Fruit fly (Drosophila melanogaster) S2 (cell line): Measurements from ENCODE around the gene Ir20a.

Experiments
- CG8478 ChIP-seq: fragments of >200 bp; optimal IDR thresholded peaks from 2 replicates; lab custom pipeline; 2018
- CTCF ChIP-seq, 2 experiments: fragments of >200 bp; optimal IDR thresholded peaks; 2 replicates each; lab custom pipeline; 2018

Gene Ir20a

dm6 chrX:21478845-21479244 lies at the start of gene Ir20a:
Gene Ir20a, minus strand, starts transcription at chrX:21478945.
- no peak for TF ChIP-seq CG8478 (lab: Kevin White, UChicago)
- no peak for TF ChIP-seq CTCF (optimal IDR thresholded peaks at IDR 0.05; lab: Kevin White, UChicago)

dm6 chrX:21520002-21520401 lies 41.3 kb upstream of the Ir20a start:
- no peak for TF ChIP-seq CG8478 (lab: Kevin White, UChicago)
- no peak for TF ChIP-seq CTCF (optimal IDR thresholded peaks at IDR 0.05; lab: Kevin White, UChicago)

dm6 chrX:21519168-21519671 lies 40.5 kb upstream of the Ir20a start, which contains the start of gene Cyp6t1:
Gene Cyp6t1, minus strand, starts transcription at chrX:21519218.
- no peak for TF ChIP-seq CG8478 (lab: Kevin White, UChicago)
- no peak for TF ChIP-seq CTCF (optimal IDR thresholded peaks at IDR 0.05; lab: Kevin White, UChicago)

- TF ChIP-seq CG8478 (lab: Kevin White, UChicago) (no peak), CTCF (optimal IDR thresholded peaks at IDR 0.05; lab: Kevin White, UChicago) (no peak)
Measured at dm6 chrX:21507485-21507884, 28.7 kb upstream of the Ir20a start.

- TF ChIP-seq CG8478 (lab: Kevin White, UChicago) (no peak), CTCF (optimal IDR thresholded peaks at IDR 0.05; lab: Kevin White, UChicago) (no peak)
Measured at dm6 chrX:21497025-21497424, 18.3 kb upstream of the Ir20a start.

- no peak for TF ChIP-seq CTCF (optimal IDR thresholded peaks at IDR 0.05; lab: Kevin White, UChicago)
- TF ChIP-seq CG8478 (lab: Kevin White, UChicago), result no peak
Measured at dm6 chrX:21457632-21458031, 21.1 kb downstream of the Ir20a start, which contains the start of gene DIP-beta. Gene DIP-beta, minus strand, starts transcription at chrX:21457738.

dm6 chrX:21440687-21441086 lies 38.1 kb downstream of the Ir20a start:
- TF ChIP-seq CTCF (optimal IDR thresholded peaks at IDR 0.05; lab: Kevin White, UChicago) (no peak), CG8478 (lab: Kevin White, UChicago) (no peak)

- TF ChIP-seq CTCF (optimal IDR thresholded peaks at IDR 0.05; lab: Kevin White, UChicago) (no peak), CG8478 (lab: Kevin White, UChicago) (no peak)
Measured at dm6 chrX:21429156-21429555, 49.6 kb downstream of the Ir20a start, which contains the start of gene CG10918. Gene CG10918, minus strand, starts transcription at chrX:21429256.
